Fruit fly (Drosophila melanogaster): ENCODE results near the gene CG17121.

- TF ChIP-seq pan (optimal IDR thresholded peaks at IDR 0.05): no peak
- TF ChIP-seq psq (optimal IDR thresholded peaks at IDR 0.05): no peak
- no peak for TF ChIP-seq EcR (GFP tag; optimal IDR thresholded peaks at IDR 0.05)
- TF ChIP-seq CG8478 (optimal IDR thresholded peaks at IDR 0.05): no peak
- TF ChIP-seq usp (GFP tag; optimal IDR thresholded peaks at IDR 0.05): no peak
- TF ChIP-seq Dll (optimal IDR thresholded peaks at IDR 0.05): no peak
Observed at dm6 chr3R:23004161-23004560, 43.9 kb downstream of the CG17121 start.
